Worm (Caenorhabditis elegans) whole organism, mixed stage, embryonic: ENCODE measurements around the gene egl-5.

Experiments
- M03D4.4 ChIP-seq: sonication (generic microtip); optimal IDR thresholded peaks from 2 replicates; lab custom pipeline; 2017; ENCODE audit warnings: mild to moderate bottlenecking, missing genetic modification characterization, missing compliant biosample characterization
- bed-3 ChIP-seq: fragments of 200-800 bp; sonication (Bioruptor generic); optimal IDR thresholded peaks from 3 replicates; lab custom pipeline; 2018; ENCODE audit warnings: mild to moderate bottlenecking, missing genetic modification characterization, moderate library complexity, missing compliant biosample characterization
- blmp-1 ChIP-seq: fragments of 150-350 bp; optimal IDR thresholded peaks from 2 replicates; lab custom pipeline; 2014; ENCODE audit warnings: missing biosample characterization, missing genetic modification characterization
- ceh-39 ChIP-seq: fragments of 150-350 bp; optimal IDR thresholded peaks from 2 replicates; lab custom pipeline; 2014; ENCODE audit warnings: missing biosample characterization, missing genetic modification characterization
- ceh-83 ChIP-seq: fragments of 200-800 bp; sonication (Bioruptor generic); optimal IDR thresholded peaks from 2 replicates; lab custom pipeline; 2018; ENCODE audit warnings: mild to moderate bottlenecking, missing genetic modification characterization, missing compliant biosample characterization
- cnd-1 ChIP-seq: fragments of 200-800 bp; sonication (Bioruptor generic); optimal IDR thresholded peaks from 2 replicates; lab custom pipeline; 2018; ENCODE audit warnings: mild to moderate bottlenecking, missing genetic modification characterization, missing compliant biosample characterization
- drap-1 ChIP-seq: fragments of 200-800 bp; sonication (Bioruptor generic); optimal IDR thresholded peaks from 3 replicates; lab custom pipeline; 2018; ENCODE audit warnings: mild to moderate bottlenecking, missing genetic modification characterization, missing compliant biosample characterization
- elt-1 ChIP-seq: sonication (generic microtip); optimal IDR thresholded peaks from 2 replicates; lab custom pipeline; 2017; ENCODE audit warnings: missing genetic modification characterization, mild to moderate bottlenecking, missing compliant biosample characterization, antibody characterized with exemption, moderate library complexity, borderline replicate concordance; ENCODE audit not compliant: insufficient read depth
- elt-3 ChIP-seq: fragments of 150-350 bp; optimal IDR thresholded peaks from 2 replicates; lab custom pipeline; 2014; ENCODE audit warnings: missing biosample characterization, missing genetic modification characterization
- flh-1 ChIP-seq: fragments of 200-800 bp; sonication (Bioruptor generic); optimal IDR thresholded peaks from 2 replicates; lab custom pipeline; 2018; ENCODE audit warnings: mild to moderate bottlenecking, missing genetic modification characterization, moderate library complexity, missing compliant biosample characterization
- ham-2 ChIP-seq: fragments of 200-800 bp; sonication (Bioruptor generic); optimal IDR thresholded peaks from 2 replicates; lab custom pipeline; 2018; ENCODE audit warnings: mild to moderate bottlenecking, missing genetic modification characterization, missing compliant biosample characterization
- lin-13 ChIP-seq: fragments of 150-350 bp; optimal IDR thresholded peaks from 2 replicates; lab custom pipeline; 2014; ENCODE audit warnings: missing biosample characterization, missing genetic modification characterization
- lsy-2 ChIP-seq: fragments of 150-350 bp; optimal IDR thresholded peaks from 2 replicates; lab custom pipeline; 2014; ENCODE audit warnings: missing biosample characterization, missing genetic modification characterization
- mab-5 ChIP-seq: fragments of 150-350 bp; optimal IDR thresholded peaks from 2 replicates; lab custom pipeline; 2014; ENCODE audit warnings: missing biosample characterization, missing genetic modification characterization
- mls-2 ChIP-seq: sonication (generic microtip); optimal IDR thresholded peaks from 2 replicates; lab custom pipeline; 2016; ENCODE audit warnings: mild to moderate bottlenecking, missing genetic modification characterization, moderate library complexity, missing compliant biosample characterization
- nhr-12 ChIP-seq: fragments of 150-350 bp; optimal IDR thresholded peaks from 2 replicates; lab custom pipeline; 2014; ENCODE audit warnings: missing biosample characterization, missing genetic modification characterization
- nhr-2 ChIP-seq: fragments of 150-350 bp; optimal IDR thresholded peaks from 2 replicates; lab custom pipeline; 2014; ENCODE audit warnings: missing biosample characterization, missing genetic modification characterization
- nhr-237 ChIP-seq: fragments of 150-350 bp; optimal IDR thresholded peaks from 2 replicates; lab custom pipeline; 2014; ENCODE audit warnings: missing biosample characterization, missing genetic modification characterization
- nhr-28 ChIP-seq: fragments of 150-350 bp; optimal IDR thresholded peaks from 2 replicates; lab custom pipeline; 2014; ENCODE audit warnings: missing biosample characterization, missing genetic modification characterization
- pha-4 ChIP-seq: fragments of 150-350 bp; optimal IDR thresholded peaks from 2 replicates; lab custom pipeline; 2018; ENCODE audit warnings: missing biosample characterization, missing genetic modification reagents, missing genetic modification characterization
- sem-2 ChIP-seq: fragments of 200-800 bp; sonication (Bioruptor generic); optimal IDR thresholded peaks from 2 replicates; lab custom pipeline; 2018; ENCODE audit warnings: mild to moderate bottlenecking, missing genetic modification characterization, missing compliant biosample characterization
- snpc-4 ChIP-seq: fragments of 150-350 bp; optimal IDR thresholded peaks from 2 replicates; lab custom pipeline; 2014; ENCODE audit warnings: missing biosample characterization, missing genetic modification characterization
- sptf-1 ChIP-seq: sonication (generic microtip); optimal IDR thresholded peaks from 2 replicates; lab custom pipeline; 2017; ENCODE audit warnings: mild to moderate bottlenecking, missing genetic modification characterization, moderate library complexity, missing compliant biosample characterization
- tbx-8 ChIP-seq: fragments of 200-800 bp; sonication (Bioruptor generic); optimal IDR thresholded peaks from 2 replicates; lab custom pipeline; 2018; ENCODE audit warnings: mild to moderate bottlenecking, missing genetic modification characterization, moderate library complexity, missing compliant biosample characterization
- unc-120 ChIP-seq: sonication (generic microtip); optimal IDR thresholded peaks from 2 replicates; lab custom pipeline; 2017; ENCODE audit warnings: missing genetic modification characterization, missing compliant biosample characterization; ENCODE audit not compliant: poor library complexity, severe bottlenecking
- unc-39 ChIP-seq: fragments of 150-350 bp; optimal IDR thresholded peaks from 2 replicates; lab custom pipeline; 2014; ENCODE audit warnings: missing biosample characterization, missing genetic modification characterization
- unc-62 ChIP-seq: fragments of 150-350 bp; optimal IDR thresholded peaks from 2 replicates; lab custom pipeline; 2014; ENCODE audit warnings: missing biosample characterization, missing genetic modification reagents, missing genetic modification characterization
- zip-8 ChIP-seq: fragments of 150-350 bp; optimal IDR thresholded peaks from 2 replicates; lab custom pipeline; 2014; ENCODE audit warnings: missing biosample characterization, missing genetic modification characterization
- ztf-11 ChIP-seq: fragments of 150-350 bp; optimal IDR thresholded peaks from 2 replicates; lab custom pipeline; 2014; ENCODE audit warnings: missing biosample characterization, missing genetic modification characterization

Gene egl-5

DNA sequence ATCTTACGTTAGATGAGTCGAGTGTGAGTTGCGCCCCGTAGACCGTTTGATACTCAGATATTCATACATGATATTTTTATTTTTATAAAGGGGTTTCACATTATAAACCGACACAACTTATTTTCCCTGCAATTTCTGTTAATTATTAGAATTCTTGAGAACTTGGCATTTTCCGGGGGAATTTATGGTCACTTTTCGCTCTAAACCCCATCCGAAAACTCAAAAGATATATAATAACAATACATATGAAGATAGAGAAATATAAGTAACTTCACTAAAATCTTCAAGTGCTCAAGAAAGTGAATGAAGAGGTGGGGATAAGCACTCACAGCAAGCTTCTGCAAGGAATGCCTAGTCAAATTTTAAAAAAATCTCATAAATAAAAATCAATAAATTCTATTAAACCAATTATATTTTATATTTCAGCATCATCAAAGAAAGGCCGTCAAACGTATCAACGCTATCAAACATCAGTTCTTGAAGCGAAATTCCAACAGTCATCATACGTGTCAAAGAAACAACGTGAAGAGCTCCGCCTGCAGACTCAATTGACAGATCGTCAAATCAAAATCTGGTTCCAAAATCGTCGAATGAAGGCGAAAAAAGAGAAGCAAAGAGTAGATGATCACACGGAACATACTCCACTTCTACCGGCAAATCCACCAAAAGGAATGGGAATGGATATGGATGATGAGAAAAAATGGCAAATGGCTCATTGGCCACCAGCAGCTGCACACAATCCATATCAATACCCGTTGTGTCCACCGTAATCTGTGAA, 1.6 kb downstream of the egl-5 start:
- TF ChIP-seq zip-8 (tag; lab: Kevin White, UChicago) (peak; percentile 100), mab-5 (peak; percentile 91), snpc-4 (tag; lab: Kevin White, UChicago) (no peak), cnd-1 (tag; lab: Kevin White, UChicago) (no peak)
- TF ChIP-seq, all 35 proteins: peak for 2

DNA sequence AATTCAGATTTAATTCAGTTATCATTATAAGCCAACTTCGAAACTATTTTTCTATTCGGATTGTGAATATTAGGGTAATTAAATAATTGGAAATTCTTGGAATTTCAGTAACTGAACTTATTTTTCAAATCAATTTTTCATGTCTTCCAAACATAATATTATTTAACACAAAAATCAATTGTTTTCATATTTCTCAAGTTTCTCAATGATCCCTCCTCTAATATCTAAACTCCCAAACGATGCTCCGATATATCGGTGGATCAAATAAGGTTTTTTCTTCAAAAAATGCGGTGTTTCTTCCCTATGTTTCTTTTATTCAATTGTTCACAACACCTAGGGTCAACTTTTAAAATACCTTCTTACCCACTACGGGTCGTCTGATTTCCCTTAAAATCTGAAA, 2.3 kb downstream of the egl-5 start:
- TF ChIP-seq mls-2 (tag; lab: Kevin White, UChicago) (no peak), unc-62 (GFP tag; lab: Kevin White, UChicago) (no peak), drap-1 (GFP tag; lab: Kevin White, UChicago) (no peak), zip-8 (tag; lab: Kevin White, UChicago) (peak; percentile 100), sptf-1 (tag; lab: Kevin White, UChicago) (no peak), ceh-83 (GFP tag; lab: Kevin White, UChicago) (no peak), blmp-1 (tag; lab: Kevin White, UChicago) (no peak), unc-120 (tag; lab: Kevin White, UChicago) (no peak), ztf-11 (tag; lab: Kevin White, UChicago) (no peak), mab-5 (peak; percentile 99), elt-3 (tag; lab: Kevin White, UChicago) (no peak), lin-13 (tag; lab: Kevin White, UChicago) (no peak)

DNA sequence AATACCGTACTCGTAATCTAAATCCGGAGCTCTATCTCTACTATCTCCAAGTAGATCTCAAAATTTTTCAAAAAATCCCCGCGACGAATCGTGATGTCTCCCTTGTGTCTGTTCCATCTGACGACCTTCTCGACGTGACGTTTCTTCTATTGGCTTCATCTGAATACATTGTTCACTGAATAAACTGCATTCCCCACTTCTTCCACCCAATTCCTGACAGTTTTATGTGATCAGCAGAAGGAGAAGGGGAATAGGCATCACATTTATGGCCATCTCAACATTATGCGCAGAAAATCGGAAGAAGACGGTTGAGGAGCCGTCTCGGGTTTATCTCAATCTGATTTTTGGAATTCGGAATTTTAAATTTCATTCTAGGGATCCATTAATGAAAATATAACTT, 4.8 kb downstream of the egl-5 start:
- TF ChIP-seq ceh-83 (GFP tag; lab: Kevin White, UChicago) (no peak), mab-5 (no peak), bed-3 (no peak), unc-62 (GFP tag; lab: Kevin White, UChicago) (no peak), unc-39 (no peak), M03D4.4 (tag; lab: Kevin White, UChicago) (no peak), ceh-39 (tag; lab: Kevin White, UChicago) (no peak), cnd-1 (tag; lab: Kevin White, UChicago) (no peak), elt-1 (tag; lab: Kevin White, UChicago) (no peak), nhr-237 (tag; lab: Kevin White, UChicago) (no peak), sem-2 (GFP tag; lab: Kevin White, UChicago) (no peak), mls-2 (tag; lab: Kevin White, UChicago) (no peak), nhr-2 (tag; lab: Kevin White, UChicago) (no peak), pha-4 (no peak), nhr-12 (tag; lab: Kevin White, UChicago) (no peak), ham-2 (no peak), blmp-1 (tag; lab: Kevin White, UChicago) (no peak), elt-3 (tag; lab: Kevin White, UChicago) (no peak), nhr-28 (tag; lab: Kevin White, UChicago) (no peak)
- TF ChIP-seq, all 35 proteins: peak for 0

DNA sequence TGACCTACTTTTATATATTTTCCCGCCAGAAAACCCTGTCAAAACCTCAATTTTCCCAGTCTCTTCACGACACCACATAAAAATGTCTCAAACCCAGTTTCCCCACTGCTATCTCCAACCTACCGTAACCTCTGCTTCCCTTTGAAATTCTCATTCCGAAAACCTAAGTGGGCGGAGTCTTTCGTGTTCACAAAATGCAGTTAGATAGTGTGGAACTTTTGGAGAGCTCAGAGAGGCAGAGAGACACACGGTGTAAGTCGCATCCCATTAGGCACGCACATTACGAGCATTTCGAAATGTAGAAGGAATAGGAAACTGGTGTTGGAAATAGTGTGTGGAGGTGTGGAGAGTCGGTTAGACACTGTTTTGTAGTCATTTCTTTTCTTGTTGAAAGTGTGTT, 5.7 kb downstream of the egl-5 start:
- TF ChIP-seq tbx-8 (GFP tag; lab: Kevin White, UChicago): no peak
- no peak for TF ChIP-seq ceh-39 (tag; lab: Kevin White, UChicago)
- TF ChIP-seq flh-1: no peak
- peak; percentile 3 for TF ChIP-seq lsy-2 (tag; lab: Kevin White, UChicago)

DNA sequence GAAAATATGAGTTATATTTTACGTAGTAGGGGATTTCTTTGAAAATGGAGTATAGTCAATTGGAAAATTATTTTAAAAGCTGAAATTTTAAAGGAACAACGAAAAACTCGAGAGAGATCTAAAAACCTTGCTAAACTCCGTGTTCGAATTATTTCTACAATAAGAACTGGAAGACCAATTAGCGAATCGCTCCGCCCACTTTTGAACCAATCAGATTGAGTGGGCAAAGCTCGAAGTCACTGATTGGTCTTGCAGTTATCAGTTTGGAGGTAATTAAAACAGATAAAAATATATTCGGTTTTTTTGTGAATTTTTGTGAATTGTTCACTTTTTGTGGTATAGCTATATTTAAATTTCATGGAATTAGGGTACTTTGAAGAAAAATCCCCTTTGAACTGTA, 9.1 kb downstream of the egl-5 start:
- TF ChIP-seq unc-120 (tag; lab: Kevin White, UChicago): no peak
- TF ChIP-seq, all 35 proteins: peak for 0

DNA sequence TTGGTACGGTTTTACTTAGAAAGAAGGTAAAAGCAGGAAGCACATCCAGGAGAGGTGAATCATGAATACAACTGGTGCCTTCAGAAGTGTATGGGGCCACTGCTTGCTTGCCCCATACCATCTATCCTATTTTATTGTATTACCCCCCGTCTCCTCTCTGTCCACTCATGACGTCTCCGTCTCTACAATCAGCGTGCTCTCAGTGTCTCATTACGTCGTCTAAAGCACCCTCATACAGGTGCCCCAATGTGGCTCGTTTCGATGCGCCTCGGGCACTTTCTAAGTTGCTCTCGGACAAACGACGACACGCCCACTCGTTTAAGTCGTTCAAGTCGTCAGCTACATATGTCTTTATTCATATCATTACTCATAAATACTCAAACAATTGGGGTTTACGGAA, 9.9 kb downstream of the egl-5 start:
- TF ChIP-seq ztf-11 (tag; lab: Kevin White, UChicago) (no peak), cnd-1 (tag; lab: Kevin White, UChicago) (peak; percentile 26)
